Fruit fly (Drosophila melanogaster): ENCODE measurements around the gene CG43312.

Gene CG43312

dm6 chr3L:22501300-22501699 is at the start of gene CG43312:
Gene CG43312 (plus strand): TSS chr3L:22501600.
- TF ChIP-seq CTCF (optimal IDR thresholded peaks at IDR 0.05) (no peak), CG8478 (optimal IDR thresholded peaks at IDR 0.05) (no peak)

dm6 chr3L:22454368-22454767 is 47.0 kb upstream of the CG43312 start, which contains the start of gene CG11449:
Gene CG11449 (plus strand): TSS chr3L:22454373.
- TF ChIP-seq CTCF (optimal IDR thresholded peaks at IDR 0.05), result no peak
- no peak for TF ChIP-seq CG8478 (optimal IDR thresholded peaks at IDR 0.05)

- no peak for TF ChIP-seq CTCF (optimal IDR thresholded peaks at IDR 0.05)
- TF ChIP-seq CG8478 (optimal IDR thresholded peaks at IDR 0.05), result no peak
Observed at dm6 chr3L:22455953-22456488, 45.4 kb upstream of the CG43312 start.

- no peak for TF ChIP-seq CG8478 (optimal IDR thresholded peaks at IDR 0.05)
- no peak for TF ChIP-seq CTCF (optimal IDR thresholded peaks at IDR 0.05)
Observed at dm6 chr3L:22458271-22458670, 43.1 kb upstream of the CG43312 start.

dm6 chr3L:22458898-22459524 is 42.4 kb upstream of the CG43312 start:
- TF ChIP-seq CTCF (optimal IDR thresholded peaks at IDR 0.05) (no peak), CG8478 (optimal IDR thresholded peaks at IDR 0.05) (no peak)

dm6 chr3L:22460428-22460827 is 41.0 kb upstream of the CG43312 start:
- TF ChIP-seq CTCF (optimal IDR thresholded peaks at IDR 0.05) (no peak), CG8478 (optimal IDR thresholded peaks at IDR 0.05) (no peak)

dm6 chr3L:22460918-22461634 is 40.3 kb upstream of the CG43312 start, which contains the start of gene laza:
Gene laza (minus strand): TSS chr3L:22461131.
- TF ChIP-seq CG8478 (optimal IDR thresholded peaks at IDR 0.05) (no peak), CTCF (optimal IDR thresholded peaks at IDR 0.05) (no peak)

dm6 chr3L:22463412-22463811 is 38.0 kb upstream of the CG43312 start:
- TF ChIP-seq CG8478 (optimal IDR thresholded peaks at IDR 0.05) (no peak), CTCF (optimal IDR thresholded peaks at IDR 0.05) (no peak)

dm6 chr3L:22465486-22466402 is 35.7 kb upstream of the CG43312 start, which contains the start of gene CG11438:
Gene CG11438 (plus strand): TSS chr3L:22465619.
- TF ChIP-seq CG8478 (optimal IDR thresholded peaks at IDR 0.05) (no peak), CTCF (optimal IDR thresholded peaks at IDR 0.05) (no peak)

- TF ChIP-seq CG8478 (optimal IDR thresholded peaks at IDR 0.05) (no peak), CTCF (optimal IDR thresholded peaks at IDR 0.05) (no peak)
Observed at dm6 chr3L:22466403-22466942, 34.9 kb upstream of the CG43312 start.

dm6 chr3L:22468562-22468961 is 32.8 kb upstream of the CG43312 start, which contains the start of gene CG11437:
Gene CG11437 (plus strand): TSS chr3L:22468862.
- TF ChIP-seq CTCF (optimal IDR thresholded peaks at IDR 0.05) (no peak), CG8478 (optimal IDR thresholded peaks at IDR 0.05) (no peak)

- TF ChIP-seq CTCF (optimal IDR thresholded peaks at IDR 0.05), result no peak
- TF ChIP-seq CG8478 (optimal IDR thresholded peaks at IDR 0.05), result no peak
Observed at dm6 chr3L:22470299-22470791, 31.1 kb upstream of the CG43312 start, which contains the start of gene CG11426. Gene CG11426 (plus strand): TSS chr3L:22470556.

dm6 chr3L:22471586-22472291 is 29.7 kb upstream of the CG43312 start:
- no peak for TF ChIP-seq CG8478 (optimal IDR thresholded peaks at IDR 0.05)
- TF ChIP-seq CTCF (optimal IDR thresholded peaks at IDR 0.05), result no peak

All from S2 (cell line).